Worm (Caenorhabditis elegans): ENCODE measurements around the gene ceh-7.

DNA sequence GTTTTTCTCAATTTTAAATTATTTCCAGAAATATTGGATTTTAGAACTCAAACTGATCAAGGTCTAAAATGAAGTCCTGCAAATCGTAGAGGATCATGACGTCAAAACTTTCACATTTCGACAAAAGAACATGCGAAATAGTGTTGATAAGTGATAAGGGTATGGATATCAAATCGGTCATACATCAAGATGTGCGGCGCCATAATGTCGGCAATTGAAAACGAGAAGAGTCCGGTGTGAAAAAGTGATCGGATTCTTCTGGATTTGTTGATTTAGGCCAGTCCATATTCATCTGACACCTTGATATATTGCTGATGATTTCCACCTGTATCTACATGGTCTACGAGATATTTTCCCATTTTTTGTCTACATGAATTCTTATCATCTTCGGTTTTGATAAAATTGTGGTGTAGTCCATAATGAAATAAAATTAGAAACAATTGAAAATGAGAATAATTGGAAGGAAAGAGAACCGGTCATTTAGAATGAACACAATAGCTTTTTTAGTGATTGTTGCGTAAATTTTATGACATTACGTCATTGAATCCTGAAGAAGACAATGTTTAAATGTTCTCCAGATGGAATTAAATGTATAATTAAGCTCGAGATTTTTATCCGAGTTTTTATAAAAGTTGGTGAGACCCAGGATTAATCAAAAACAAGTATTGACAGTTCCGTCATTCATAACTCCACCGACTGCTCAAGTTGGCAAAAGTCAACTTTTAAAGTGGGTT lies 27.5 kb upstream of the ceh-7 start:
- TF ChIP-seq ceh-18 (tag; optimal IDR thresholded peaks at IDR 0.05) (no peak), ceh-30 (tag; optimal IDR thresholded peaks at IDR 0.05) (no peak), syd-9 (tag; optimal IDR thresholded peaks at IDR 0.05) (no peak), nfya-1 (tag; optimal IDR thresholded peaks at IDR 0.05) (no peak)

Measured in whole organism, late embryonic.